In the genomic region with DNA sequence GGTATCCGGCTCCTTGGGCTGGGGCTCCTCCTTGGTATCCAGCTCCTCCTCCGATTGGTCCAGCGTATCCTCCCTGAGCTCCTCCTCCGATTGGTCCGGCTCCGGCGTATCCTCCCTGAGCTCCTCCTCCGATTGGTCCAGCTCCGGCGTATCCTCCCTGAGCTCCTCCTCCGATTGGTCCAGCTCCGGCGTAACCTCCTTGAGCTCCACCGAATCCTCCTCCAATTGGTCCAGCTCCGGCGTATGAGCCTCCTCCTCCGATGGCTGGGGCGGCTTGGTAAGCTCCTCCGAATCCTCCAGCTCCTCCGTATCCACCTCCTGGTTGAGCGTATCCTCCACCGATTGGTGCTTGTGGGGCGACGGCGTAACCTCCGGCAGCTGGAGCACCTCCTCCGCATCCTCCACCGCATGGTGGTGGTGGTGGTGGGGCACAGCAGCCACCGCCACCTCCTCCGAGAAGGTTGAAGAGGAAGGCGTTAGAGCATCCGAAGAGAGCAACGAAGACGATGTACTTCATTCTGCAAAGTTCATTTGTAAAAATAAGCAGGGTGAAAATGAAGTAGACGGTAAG, we compare ENCODE assay signal across 6 worm cellular contexts.
TF ChIP-seq lines count a peak whose summit lies in the region.

A gene (minus strand): TSS at position 517 of the 571 bp plus-strand sequence.

TF ChIP-seq in whole organism, L1 larva, 84 proteins besides CTCF, POLR2A, EP300 and RAD21:
- TF ChIP-seq lin-14 (GFP tag; optimal IDR thresholded peaks at IDR 0.05; lab: Kevin White, UChicago) (no peak), ceh-8 (GFP tag; optimal IDR thresholded peaks at IDR 0.05; lab: Kevin White, UChicago) (peak; percentile 52)

TF ChIP-seq in whole organism, L3 larva, 47 proteins besides CTCF, POLR2A, EP300 and RAD21:
- TF ChIP-seq nhr-237 (tag; optimal IDR thresholded peaks at IDR 0.05; lab: Kevin White, UChicago) (no peak), snpc-4 (tag; optimal IDR thresholded peaks at IDR 0.05; lab: Kevin White, UChicago) (no peak), nhr-25 (tag; optimal IDR thresholded peaks at IDR 0.05; lab: Kevin White, UChicago) (peak; percentile 31), daf-12 (tag; optimal IDR thresholded peaks at IDR 0.05; lab: Kevin White, UChicago) (no peak)

TF ChIP-seq in whole organism, L4 larva, 104 proteins besides CTCF, POLR2A, EP300 and RAD21:
- TF ChIP-seq aha-1 (tag; lab: Kevin White, UChicago) (no peak), ceh-44 (GFP tag; IDR thresholded peaks at IDR 0.05; lab: Robert Waterston, UW) (no peak), madf-5 (GFP tag; IDR thresholded peaks at IDR 0.05; lab: Robert Waterston, UW) (no peak), ctbp-1 (GFP tag; IDR thresholded peaks at IDR 0.05; lab: Robert Waterston, UW) (no peak), gei-8 (GFP tag; optimal IDR thresholded peaks at IDR 0.05; lab: Kevin White, UChicago) (no peak), set-16 (GFP tag; IDR thresholded peaks at IDR 0.05; lab: Robert Waterston, UW) (peak; percentile 96), lin-13 (GFP tag; optimal IDR thresholded peaks at IDR 0.05; lab: Kevin White, UChicago) (no peak), F49E8.2 (tag; optimal IDR thresholded peaks at IDR 0.05; lab: Kevin White, UChicago; ENCODE audit: borderline replicate concordance) (no peak), nhr-111 (GFP tag; optimal IDR thresholded peaks at IDR 0.05; lab: Kevin White, UChicago) (no peak), nhr-41 (GFP tag; IDR thresholded peaks at IDR 0.05; lab: Robert Waterston, UW) (no peak), nhr-42 (GFP tag; IDR thresholded peaks at IDR 0.05; lab: Robert Waterston, UW) (no peak), dmd-6 (GFP tag; IDR thresholded peaks at IDR 0.05; lab: Robert Waterston, UW) (no peak), lin-38 (GFP tag; IDR thresholded peaks at IDR 0.05; lab: Robert Waterston, UW) (0 out of 2 replicates have a peak, but pooled peaks have one; percentile 17), nhr-10 (tag; optimal IDR thresholded peaks at IDR 0.05; lab: Kevin White, UChicago) (no peak), dve-1 (tag; optimal IDR thresholded peaks at IDR 0.05; lab: Kevin White, UChicago; ENCODE audit: insufficient read depth) (no peak), unc-39 (tag; optimal IDR thresholded peaks at IDR 0.05; lab: Kevin White, UChicago) (no peak), nhr-76 (tag; optimal IDR thresholded peaks at IDR 0.05; lab: Kevin White, UChicago) (no peak)

TF ChIP-seq in whole organism, late embryonic, 69 proteins besides CTCF, POLR2A, EP300 and RAD21:
- TF ChIP-seq ztf-16 (tag; optimal IDR thresholded peaks at IDR 0.05; lab: Kevin White, UChicago) (no peak), ref-2 (tag; optimal IDR thresholded peaks at IDR 0.05; lab: Kevin White, UChicago) (no peak), dmd-4 (tag; optimal IDR thresholded peaks at IDR 0.05; lab: Kevin White, UChicago; ENCODE audit: borderline replicate concordance) (peak; percentile 39)

TF ChIP-seq in whole organism, mixed stage, embryonic, 35 proteins besides CTCF, POLR2A, EP300 and RAD21:
- TF ChIP-seq hlh-1 (tag; optimal IDR thresholded peaks at IDR 0.05; lab: Kevin White, UChicago) = no peak
- TF ChIP-seq ham-2 (GFP tag; optimal IDR thresholded peaks at IDR 0.05; lab: Kevin White, UChicago) = no peak
- peak; percentile 8 for TF ChIP-seq sem-2 (GFP tag; optimal IDR thresholded peaks at IDR 0.05; lab: Kevin White, UChicago)

TF ChIP-seq in whole organism, young adult, 124 proteins besides CTCF, POLR2A, EP300 and RAD21:
- TF ChIP-seq ceh-100 (GFP tag; IDR thresholded peaks at IDR 0.05; lab: Robert Waterston, UW) (no peak), nhr-80 (tag; optimal IDR thresholded peaks at IDR 0.05; lab: Kevin White, UChicago) (no peak), F33H1.4 (GFP tag; IDR thresholded peaks at IDR 0.05; lab: Robert Waterston, UW) (0 out of 2 replicates have a peak, but pooled peaks have one; percentile 24), ceh-79 (tag; optimal IDR thresholded peaks at IDR 0.05; lab: Kevin White, UChicago) (peak; percentile 22), egl-18 (GFP tag; IDR thresholded peaks at IDR 0.05; lab: Robert Waterston, UW) (no peak), egrh-3 (GFP tag; IDR thresholded peaks at IDR 0.05; lab: Robert Waterston, UW) (peak; percentile 93), lin-26 (GFP tag; IDR thresholded peaks at IDR 0.05; lab: Robert Waterston, UW) (no peak), zfh-2 (GFP tag; conservative IDR thresholded peaks at IDR 0.05; lab: Robert Waterston, UW) (peak; percentile 70)
TF ChIP-seq in whole organism, young adult: peak in this region for 4.
